Fruit fly (Drosophila melanogaster): ENCODE data around the gene Smyd5.

The Smyd5 gene

DNA sequence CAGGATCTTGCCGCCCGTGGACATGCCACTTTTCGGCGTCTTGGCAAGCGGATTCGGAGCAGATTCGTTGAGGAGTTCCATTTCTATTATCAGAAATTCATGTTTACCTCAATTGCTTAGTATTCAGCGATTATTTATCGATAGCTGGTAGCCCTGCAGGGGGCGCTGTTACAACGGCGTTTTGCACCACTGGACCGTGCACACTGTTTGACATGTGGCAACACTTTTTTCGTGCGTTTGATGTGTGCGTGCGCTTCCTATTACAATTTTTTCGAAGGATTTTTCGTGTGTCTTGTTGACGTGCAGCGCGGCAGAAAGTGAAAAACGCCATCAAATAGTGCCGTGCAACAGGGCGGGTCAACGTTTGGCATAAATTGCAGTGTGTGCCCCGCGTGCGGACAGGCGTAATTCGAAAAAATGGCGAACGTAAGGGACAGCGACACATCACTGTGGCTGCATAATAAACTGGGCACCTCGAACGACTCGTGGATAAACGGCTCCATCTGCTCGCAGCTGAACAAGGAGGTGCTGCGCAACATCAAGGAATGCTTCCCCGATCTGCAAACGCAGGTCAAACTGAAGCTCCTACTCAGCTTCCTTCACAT, 5.0 kb upstream of the Smyd5 start, which contains the start of the genes CG3337 and Nelf-A (continued):
- TF ChIP-seq bcd (GFP tag; optimal IDR thresholded peaks at IDR 0.05) (peak; percentile 75), eyg (GFP tag; optimal IDR thresholded peaks at IDR 0.05) (peak; percentile 63), sob (GFP tag; IDR thresholded peaks at IDR 0.05) (peak; percentile 88), unpg (GFP tag; optimal IDR thresholded peaks at IDR 0.05) (peak; percentile 18), gce (GFP tag; IDR thresholded peaks at IDR 0.05) (no peak), nerfin-1 (tag; optimal IDR thresholded peaks at IDR 0.05) (peak; percentile 56), CG8359 (GFP tag; optimal IDR thresholded peaks at IDR 0.05; ENCODE audit: borderline replicate concordance) (no peak), CG18599 (GFP tag; optimal IDR thresholded peaks at IDR 0.05) (no peak), abd-A (tag; optimal IDR thresholded peaks at IDR 0.05) (no peak), CG10565 (GFP tag; optimal IDR thresholded peaks at IDR 0.05) (no peak), CG6813 (GFP tag; optimal IDR thresholded peaks at IDR 0.05) (peak; percentile 14), CG4328 (GFP tag; optimal IDR thresholded peaks at IDR 0.05) (no peak), CG34224 (GFP tag; IDR thresholded peaks at IDR 0.05; ENCODE audit: partially characterized antibody) (peak; percentile 82), CG32532 (GFP tag; IDR thresholded peaks at IDR 0.05) (peak; percentile 79), CG16815 (GFP tag; optimal IDR thresholded peaks at IDR 0.05) (peak; percentile 55), CG10209 (GFP tag; optimal IDR thresholded peaks at IDR 0.05) (peak; percentile 75), trem (tag; optimal IDR thresholded peaks at IDR 0.05) (peak; percentile 75), sqz (GFP tag; optimal IDR thresholded peaks at IDR 0.05) (no peak), CG10462 (GFP tag; optimal IDR thresholded peaks at IDR 0.05) (no peak), da (GFP tag; optimal IDR thresholded peaks at IDR 0.05) (peak; percentile 40), Ptx1 (GFP tag; IDR thresholded peaks at IDR 0.05) (peak; percentile 67), Hsf (GFP tag; optimal IDR thresholded peaks at IDR 0.05) (peak; percentile 76), CG4404 (GFP tag; IDR thresholded peaks at IDR 0.05) (peak; percentile 56), C15 (GFP tag; IDR thresholded peaks at IDR 0.05) (no peak), exex (tag; optimal IDR thresholded peaks at IDR 0.05) (no peak), wek (GFP tag; optimal IDR thresholded peaks at IDR 0.05) (no peak), Med (GFP tag) (peak; percentile 97), CG9797 (GFP tag; optimal IDR thresholded peaks at IDR 0.05) (peak; percentile 58), CG12155 (GFP tag; optimal IDR thresholded peaks at IDR 0.05) (peak; percentile 59), CG11456 (GFP tag; IDR thresholded peaks at IDR 0.05) (peak; percentile 88), ci (GFP tag; IDR thresholded peaks at IDR 0.05) (peak; percentile 84), HmgZ (tag; optimal IDR thresholded peaks at IDR 0.05) (peak; percentile 94), Jarid2 (GFP tag; optimal IDR thresholded peaks at IDR 0.05) (no peak), CG34422 (GFP tag; IDR thresholded peaks at IDR 0.05) (peak; percentile 91), CG11085 (GFP tag; IDR thresholded peaks at IDR 0.05) (peak; percentile 71; the same call in 1 of the 2 replicates), Scr (GFP tag; IDR thresholded peaks at IDR 0.05; ENCODE audit: partially characterized antibody) (peak; percentile 78), corto (GFP tag; optimal IDR thresholded peaks at IDR 0.05) (no peak), slbo (GFP tag; IDR thresholded peaks at IDR 0.05) (peak; percentile 91), h (optimal IDR thresholded peaks at IDR 0.05) (no peak), zfh1 (GFP tag; IDR thresholded peaks at IDR 0.05) (peak; percentile 78), bowl (GFP tag; IDR thresholded peaks at IDR 0.05) (no peak), CG3407 (GFP tag; optimal IDR thresholded peaks at IDR 0.05) (no peak), gcm2 (GFP tag; optimal IDR thresholded peaks at IDR 0.05) (peak; percentile 42), CG6175 (GFP tag; IDR thresholded peaks at IDR 0.05) (peak; percentile 55; the same call in 1 of the 3 replicates), CG33213 (GFP tag; optimal IDR thresholded peaks at IDR 0.05) (peak; percentile 85), CG30431 (GFP tag; optimal IDR thresholded peaks at IDR 0.05) (peak; percentile 33), Vsx1 (GFP tag; optimal IDR thresholded peaks at IDR 0.05) (no peak), Six4 (GFP tag; optimal IDR thresholded peaks at IDR 0.05) (peak; percentile 50), wdn (GFP tag; IDR thresholded peaks at IDR 0.05) (no peak), gfzf (GFP tag; optimal IDR thresholded peaks at IDR 0.05) (peak; percentile 39), CG16779 (GFP tag; IDR thresholded peaks at IDR 0.05) (peak; percentile 76)
